Worm (Caenorhabditis elegans): ENCODE measurements around the gene D2063.1.

D2063.1 gene

DNA sequence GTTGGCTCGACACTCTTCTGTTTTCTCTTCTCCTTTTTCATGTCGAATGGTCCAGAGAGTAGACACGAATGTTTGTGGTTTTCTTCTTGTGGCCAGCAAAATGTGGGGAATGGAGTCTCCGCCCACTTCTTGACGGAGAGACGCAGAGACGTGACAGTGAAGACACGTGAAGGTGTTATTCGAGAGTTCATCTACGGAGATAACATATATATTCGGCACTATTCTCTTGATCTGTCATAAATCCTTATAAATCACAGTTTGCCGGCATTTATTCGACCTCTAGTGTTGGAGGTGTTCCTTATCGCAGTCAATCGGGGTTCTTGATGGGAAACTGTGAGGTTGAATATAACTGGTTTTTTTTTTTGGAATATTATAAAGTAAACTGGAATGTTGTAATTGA is 34.6 kb downstream of the D2063.1 start, which contains the start of gene F32D1.3:
TSS of gene F32D1.3 (minus strand) at position 65 of the 400 bp plus-strand sequence.
- TF ChIP-seq mdl-1 (tag; optimal IDR thresholded peaks at IDR 0.05): peak in 1 of 2 experiments; percentile 14
- peak; percentile 1 for TF ChIP-seq nhr-28 (tag; optimal IDR thresholded peaks at IDR 0.05)
- TF ChIP-seq T20F7.1 (GFP tag; optimal IDR thresholded peaks at IDR 0.05): no peak
- TF ChIP-seq madf-9 (GFP tag; conservative IDR thresholded peaks at IDR 0.05): no peak
- no peak for TF ChIP-seq unc-39 (tag; optimal IDR thresholded peaks at IDR 0.05)
- TF ChIP-seq snpc-4 (tag; optimal IDR thresholded peaks at IDR 0.05): no peak
- no peak for TF ChIP-seq daf-12 (tag; optimal IDR thresholded peaks at IDR 0.05)
- no peak for TF ChIP-seq F49E8.2 (tag; optimal IDR thresholded peaks at IDR 0.05; ENCODE audit: borderline replicate concordance)
- TF ChIP-seq egl-43 (GFP tag; IDR thresholded peaks at IDR 0.05): no peak
- no peak for TF ChIP-seq daf-16 (GFP tag; optimal IDR thresholded peaks at IDR 0.05)
- no peak for TF ChIP-seq daf-16 (tag; optimal IDR thresholded peaks at IDR 0.05)
- TF ChIP-seq ZK546.5 (tag; optimal IDR thresholded peaks at IDR 0.05): no peak
- TF ChIP-seq unc-62 (GFP tag; optimal IDR thresholded peaks at IDR 0.05 in 1 of 2): peak in 1 of 2 experiments; percentile 83
- no peak for TF ChIP-seq unc-62 (tag; optimal IDR thresholded peaks at IDR 0.05)
- TF ChIP-seq daf-19 (GFP tag; conservative IDR thresholded peaks at IDR 0.05): no peak
- TF ChIP-seq hmg-1.1 (GFP tag; IDR thresholded peaks at IDR 0.05): no peak
- no peak for TF ChIP-seq ZK337.2 (GFP tag; IDR thresholded peaks at IDR 0.05)
- TF ChIP-seq ceh-28 (tag; optimal IDR thresholded peaks at IDR 0.05): no peak
- TF ChIP-seq lin-15B (tag; optimal IDR thresholded peaks at IDR 0.05): no peak
- no peak for TF ChIP-seq ceh-82 (tag; optimal IDR thresholded peaks at IDR 0.05)
- no peak for TF ChIP-seq D1046.2 (GFP tag; IDR thresholded peaks at IDR 0.05)
- TF ChIP-seq daf-8 (GFP tag; IDR thresholded peaks at IDR 0.05): no peak
- no peak for TF ChIP-seq zip-2 (tag; optimal IDR thresholded peaks at IDR 0.05)
- no peak for TF ChIP-seq mes-2 (tag; optimal IDR thresholded peaks at IDR 0.05; ENCODE audit: poor library complexity, severe bottlenecking)
- TF ChIP-seq fos-1 (tag; optimal IDR thresholded peaks at IDR 0.05): no peak
- no peak for TF ChIP-seq hif-1 (tag; optimal IDR thresholded peaks at IDR 0.05)

- TF ChIP-seq nhr-237 (tag; optimal IDR thresholded peaks at IDR 0.05): no peak
- TF ChIP-seq unc-62 (GFP tag; optimal IDR thresholded peaks at IDR 0.05 in 1 of 2): peak in 1 of 2 experiments; percentile 30
- TF ChIP-seq unc-62 (tag; optimal IDR thresholded peaks at IDR 0.05): no peak
These were observed 37.6 kb downstream of the D2063.1 start, which contains the start of gene grl-13 for ce11 chrV:4364517-4364916. TSS of gene grl-13 (minus strand) at chrV:4364617.

DNA sequence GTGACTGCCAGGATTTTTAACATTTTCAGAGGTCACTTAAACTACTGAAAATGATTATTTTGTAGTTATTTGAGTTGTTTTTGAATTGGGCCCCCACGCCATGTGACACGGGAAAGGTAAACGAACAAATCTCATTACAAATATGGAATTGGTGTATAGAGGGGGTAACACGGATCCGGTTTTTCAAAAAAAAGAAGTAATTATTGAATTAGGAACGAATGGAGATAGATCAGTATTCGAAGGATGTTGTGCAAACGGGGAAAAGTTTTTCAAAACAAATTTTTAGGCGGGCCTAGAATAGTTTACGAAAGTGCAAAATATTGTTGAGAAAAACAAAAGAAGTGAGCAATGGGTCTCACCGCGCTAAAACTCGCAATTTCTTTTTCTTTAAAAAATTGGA is 39.5 kb downstream of the D2063.1 start, which contains the start of gene F32D1.11:
TSS of gene F32D1.11 (minus strand) at position 101 of the 400 bp plus-strand sequence.
- TF ChIP-seq mdl-1 (tag; optimal IDR thresholded peaks at IDR 0.05) (no peak), dpl-1 (GFP tag; optimal IDR thresholded peaks at IDR 0.05) (no peak), snpc-1.2 (GFP tag; IDR thresholded peaks at IDR 0.05) (no peak), unc-130 (GFP tag; optimal IDR thresholded peaks at IDR 0.05) (no peak), F44E2.7 (GFP tag; IDR thresholded peaks at IDR 0.05) (no peak), daf-16 (GFP tag; optimal IDR thresholded peaks at IDR 0.05) (no peak), daf-16 (tag; optimal IDR thresholded peaks at IDR 0.05) (no peak), aha-1 (tag) (no peak), tag-97 (GFP tag; IDR thresholded peaks at IDR 0.05) (no peak), dmd-6 (GFP tag; IDR thresholded peaks at IDR 0.05) (no peak), Y105C5A.15 (GFP tag; IDR thresholded peaks at IDR 0.05) (no peak), mxl-2 (GFP tag; conservative IDR thresholded peaks at IDR 0.05) (no peak), fkh-10 (GFP tag; optimal IDR thresholded peaks at IDR 0.05) (no peak), ztf-7 (tag; optimal IDR thresholded peaks at IDR 0.05) (no peak), nhr-111 (GFP tag; optimal IDR thresholded peaks at IDR 0.05) (no peak)

Measured in whole organism, L4 larva.